Fruit fly (Drosophila melanogaster): ENCODE results near the gene CG33648.

Gene CG33648

DNA sequence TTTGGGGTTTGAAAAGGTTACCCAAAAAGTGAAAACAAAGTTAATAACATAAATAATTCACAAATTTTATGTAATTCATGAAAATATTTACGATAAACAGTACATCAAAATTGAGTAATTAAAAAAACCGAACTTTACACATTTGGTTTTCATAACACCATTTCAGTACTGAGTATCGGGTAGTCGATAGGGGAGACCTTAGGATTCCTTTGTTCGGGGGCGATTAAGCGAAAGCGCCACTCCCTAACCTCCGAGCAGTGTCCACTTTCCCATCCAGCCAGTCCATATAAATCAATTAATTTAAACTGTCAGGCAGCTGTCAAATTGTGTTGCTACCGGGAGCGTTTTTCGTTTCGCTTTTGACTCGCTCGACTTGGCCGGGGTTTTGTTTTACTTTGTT is 38.2 kb downstream of the CG33648 start (continued):
- TF ChIP-seq phol (tag; optimal IDR thresholded peaks at IDR 0.05) (peak; percentile 74), Trl (optimal IDR thresholded peaks at IDR 0.05) (no peak), Trl (GFP tag; optimal IDR thresholded peaks at IDR 0.05) (peak; percentile 27), CG15601 (tag; optimal IDR thresholded peaks at IDR 0.05) (peak; percentile 23), unpg (GFP tag; optimal IDR thresholded peaks at IDR 0.05) (peak; percentile 45), CG2202 (tag; optimal IDR thresholded peaks at IDR 0.05) (peak; percentile 20), Blimp-1 (GFP tag; optimal IDR thresholded peaks at IDR 0.05) (peak; percentile 81), CG4404 (GFP tag; IDR thresholded peaks at IDR 0.05) (peak; percentile 31; the same call in 1 of the 2 replicates), Mrtf (GFP tag; IDR thresholded peaks at IDR 0.05) (no peak), CG6689 (GFP tag; IDR thresholded peaks at IDR 0.05) (peak; percentile 29; the same call in 1 of the 2 replicates), bab2 (GFP tag; optimal IDR thresholded peaks at IDR 0.05) (peak; percentile 20), CG10959 (GFP tag; IDR thresholded peaks at IDR 0.05) (peak; percentile 56), CG6254 (GFP tag; optimal IDR thresholded peaks at IDR 0.05) (peak; percentile 64), ssp (GFP tag; IDR thresholded peaks at IDR 0.05) (0 out of 2 replicates have a peak, but pooled peaks have one; percentile 22), CG30431 (GFP tag; optimal IDR thresholded peaks at IDR 0.05) (peak; percentile 27), Six4 (GFP tag; optimal IDR thresholded peaks at IDR 0.05) (peak; percentile 38), CG17802 (tag; optimal IDR thresholded peaks at IDR 0.05) (peak; percentile 22), so (GFP tag; IDR thresholded peaks at IDR 0.05) (peak; percentile 14; the same call in 1 of the 3 replicates), ap (GFP tag; IDR thresholded peaks at IDR 0.05) (no peak), Max (GFP tag; optimal IDR thresholded peaks at IDR 0.05) (peak; percentile 3), exex (tag; optimal IDR thresholded peaks at IDR 0.05) (no peak), wor (GFP tag; IDR thresholded peaks at IDR 0.05) (0 out of 2 replicates have a peak, but pooled peaks have one; percentile 11), HLH3B (GFP tag; IDR thresholded peaks at IDR 0.05) (peak; percentile 40; the same call in 1 of the 2 replicates), grn (GFP tag; optimal IDR thresholded peaks at IDR 0.05) (peak; percentile 10), ab (GFP tag; optimal IDR thresholded peaks at IDR 0.05) (no peak), Bdp1 (GFP tag; optimal IDR thresholded peaks at IDR 0.05) (peak; percentile 4), CG1529 (GFP tag; optimal IDR thresholded peaks at IDR 0.05) (peak; percentile 16), cas (GFP tag; IDR thresholded peaks at IDR 0.05) (no peak), CG17328 (GFP tag; IDR thresholded peaks at IDR 0.05) (peak; percentile 62), CG31441 (GFP tag; IDR thresholded peaks at IDR 0.05) (peak; percentile 50), Sox102F (GFP tag; optimal IDR thresholded peaks at IDR 0.05) (peak; percentile 57), HHEX (GFP tag; optimal IDR thresholded peaks at IDR 0.05) (peak; percentile 9), Dbx (GFP tag; IDR thresholded peaks at IDR 0.05) (no peak), CG18262 (tag; optimal IDR thresholded peaks at IDR 0.05) (peak; percentile 84), CG8924 (tag; optimal IDR thresholded peaks at IDR 0.05) (peak; percentile 35), CG1233 (GFP tag; optimal IDR thresholded peaks at IDR 0.05) (peak; percentile 17), Sox100B (GFP tag; optimal IDR thresholded peaks at IDR 0.05) (peak; percentile 46), lilli (GFP tag; optimal IDR thresholded peaks at IDR 0.05) (peak; percentile 32), CG11093 (GFP tag; IDR thresholded peaks at IDR 0.05) (no peak), Tbp (GFP tag; optimal IDR thresholded peaks at IDR 0.05) (no peak), CG18011 (GFP tag; optimal IDR thresholded peaks at IDR 0.05) (no peak), bowl (GFP tag; IDR thresholded peaks at IDR 0.05) (no peak), kni (GFP tag; optimal IDR thresholded peaks at IDR 0.05) (peak; percentile 21), lola (GFP tag; optimal IDR thresholded peaks at IDR 0.05) (peak in 1 of 3 experiments; percentile 67), tin (GFP tag; optimal IDR thresholded peaks at IDR 0.05) (peak; percentile 40), CG1024 (GFP tag; IDR thresholded peaks at IDR 0.05) (no peak), Stat92E (GFP tag; optimal IDR thresholded peaks at IDR 0.05) (no peak), Oli (tag; optimal IDR thresholded peaks at IDR 0.05) (peak; percentile 21), zen (tag; optimal IDR thresholded peaks at IDR 0.05) (peak; percentile 11), CG17568 (GFP tag; optimal IDR thresholded peaks at IDR 0.05) (peak; percentile 2), Gug (GFP tag; IDR thresholded peaks at IDR 0.05) (no peak)

Measured in whole organism, embryonic.